Fruit fly (Drosophila melanogaster): Measurements from ENCODE around the gene Pxt.

Gene Pxt

DNA sequence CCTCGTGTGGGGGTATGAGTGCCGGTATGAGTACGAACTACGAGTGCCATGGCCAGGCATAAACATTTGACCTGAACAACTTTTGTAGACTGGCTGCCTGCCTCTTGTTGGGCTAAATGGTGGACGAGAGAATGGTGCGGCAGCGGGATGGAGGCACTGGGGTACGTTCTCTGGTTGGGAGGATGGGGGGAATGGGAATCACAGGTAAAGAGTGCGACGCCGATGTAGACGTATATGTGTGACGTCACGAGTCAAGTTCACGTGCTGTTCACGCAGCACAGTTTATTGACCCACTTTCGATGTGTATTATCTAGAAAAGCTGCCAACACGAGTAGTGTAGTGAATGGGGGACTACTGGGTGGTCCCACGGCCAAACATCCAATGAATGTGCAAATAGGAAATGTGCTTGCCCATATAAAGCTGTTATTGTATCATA is 12.3 kb upstream of the Pxt start (continued):
- no peak for TF ChIP-seq CG1603 (tag; optimal IDR thresholded peaks at IDR 0.05)
- TF ChIP-seq CG12659 (GFP tag; optimal IDR thresholded peaks at IDR 0.05): no peak
- no peak for TF ChIP-seq Kr (GFP tag; optimal IDR thresholded peaks at IDR 0.05)
- no peak for TF ChIP-seq Ets65A (GFP tag)
- TF ChIP-seq Six4 (GFP tag; optimal IDR thresholded peaks at IDR 0.05): no peak
- no peak for TF ChIP-seq CG7271 (tag; optimal IDR thresholded peaks at IDR 0.05)
- peak; percentile 44 for TF ChIP-seq CG5180 (GFP tag; optimal IDR thresholded peaks at IDR 0.05)
- no peak for TF ChIP-seq seq (GFP tag; IDR thresholded peaks at IDR 0.05)
- no peak for TF ChIP-seq Hr39 (optimal IDR thresholded peaks at IDR 0.05)
- TF ChIP-seq Hr3 (GFP tag; optimal IDR thresholded peaks at IDR 0.05): no peak
- no peak for TF ChIP-seq zfh1 (GFP tag; IDR thresholded peaks at IDR 0.05)
- TF ChIP-seq CG18599 (GFP tag; optimal IDR thresholded peaks at IDR 0.05): peak; percentile 26
- no peak for TF ChIP-seq gcm2 (GFP tag; optimal IDR thresholded peaks at IDR 0.05)
- 0 out of 4 replicates have a peak, but pooled peaks have one; percentile 42 for TF ChIP-seq chinmo (GFP tag; IDR thresholded peaks at IDR 0.05; ENCODE audit: partially characterized antibody)
- TF ChIP-seq en (GFP tag; optimal IDR thresholded peaks at IDR 0.05): no peak
- peak; percentile 48 for TF ChIP-seq kni (GFP tag; optimal IDR thresholded peaks at IDR 0.05)
- no peak for TF ChIP-seq tna (GFP tag; IDR thresholded peaks at IDR 0.05; ENCODE audit: partially characterized antibody)
- TF ChIP-seq lbe (GFP tag; optimal IDR thresholded peaks at IDR 0.05): no peak
- TF ChIP-seq sd (tag; optimal IDR thresholded peaks at IDR 0.05): peak; percentile 49
- peak; percentile 68 for TF ChIP-seq sens (GFP tag)
- TF ChIP-seq Deaf1 (tag; optimal IDR thresholded peaks at IDR 0.05): peak; percentile 36
- peak; percentile 88 for TF ChIP-seq Med (GFP tag)
- no peak for TF ChIP-seq CG6813 (GFP tag; optimal IDR thresholded peaks at IDR 0.05)
- no peak for TF ChIP-seq CG11085 (GFP tag; IDR thresholded peaks at IDR 0.05)
- TF ChIP-seq Sry-β (GFP tag; optimal IDR thresholded peaks at IDR 0.05): no peak
- peak; percentile 54 for TF ChIP-seq lab (GFP tag; optimal IDR thresholded peaks at IDR 0.05)
- no peak for TF ChIP-seq CG15011 (GFP tag; optimal IDR thresholded peaks at IDR 0.05)
- TF ChIP-seq fd102C (GFP tag; optimal IDR thresholded peaks at IDR 0.05): no peak
- no peak for TF ChIP-seq CG10147 (GFP tag; optimal IDR thresholded peaks at IDR 0.05)
- TF ChIP-seq D19A (tag; optimal IDR thresholded peaks at IDR 0.05): no peak
- no peak for TF ChIP-seq nerfin-2 (GFP tag; IDR thresholded peaks at IDR 0.05; ENCODE audit: partially characterized antibody)
- no peak for TF ChIP-seq Sry-δ (GFP tag; optimal IDR thresholded peaks at IDR 0.05)
- TF ChIP-seq CG11247 (GFP tag; IDR thresholded peaks at IDR 0.05): no peak
- TF ChIP-seq CG4404 (GFP tag; IDR thresholded peaks at IDR 0.05): no peak
- TF ChIP-seq CG31441 (GFP tag; IDR thresholded peaks at IDR 0.05): no peak
- peak; percentile 22; the same call in 1 of the 2 replicates for TF ChIP-seq amos (GFP tag; IDR thresholded peaks at IDR 0.05; ENCODE audit: partially characterized antibody)
- no peak for TF ChIP-seq MTF-1 (GFP tag; optimal IDR thresholded peaks at IDR 0.05; ENCODE audit: borderline replicate concordance)
- no peak for TF ChIP-seq CG10366 (GFP tag; IDR thresholded peaks at IDR 0.05)
- TF ChIP-seq BEAF-32 (GFP tag; optimal IDR thresholded peaks at IDR 0.05): no peak
- TF ChIP-seq CG10959 (GFP tag; IDR thresholded peaks at IDR 0.05): no peak
- no peak for TF ChIP-seq pita (GFP tag; optimal IDR thresholded peaks at IDR 0.05)
- no peak for TF ChIP-seq C15 (GFP tag; IDR thresholded peaks at IDR 0.05)
- no peak for TF ChIP-seq Hsf (GFP tag; optimal IDR thresholded peaks at IDR 0.05)
- no peak for TF ChIP-seq CG4707 (GFP tag; optimal IDR thresholded peaks at IDR 0.05)
- no peak for TF ChIP-seq CG2199 (GFP tag; IDR thresholded peaks at IDR 0.05)
- TF ChIP-seq CG4617 (GFP tag; optimal IDR thresholded peaks at IDR 0.05; ENCODE audit: borderline replicate concordance): no peak
- no peak for TF ChIP-seq CG14667 (GFP tag; IDR thresholded peaks at IDR 0.05)
- no peak for TF ChIP-seq D (optimal IDR thresholded peaks at IDR 0.05)
- TF ChIP-seq D (GFP tag; optimal IDR thresholded peaks at IDR 0.05): no peak
- no peak for TF ChIP-seq zen2 (GFP tag; IDR thresholded peaks at IDR 0.05; ENCODE audit: partially characterized antibody)
- TF ChIP-seq Aef1 (GFP tag; IDR thresholded peaks at IDR 0.05): no peak

Measured in whole organism, embryonic.